Worm (Caenorhabditis elegans) whole organism, L3 larva: ENCODE results near the gene srh-87.

Experiments used
- R02D3.7 ChIP-seq: fragments of 150-350 bp; optimal IDR thresholded peaks from 2 replicates; lab custom pipeline; 2014; ENCODE audit warnings: missing biosample characterization, missing genetic modification characterization
- ZK546.5 ChIP-seq: sonication (generic microtip); optimal IDR thresholded peaks from 2 replicates; lab custom pipeline; 2017; ENCODE audit warnings: missing biosample characterization, missing genetic modification characterization
- aly-2 ChIP-seq: fragments of 150-350 bp; optimal IDR thresholded peaks from 2 replicates; lab custom pipeline; 2014; ENCODE audit warnings: missing biosample characterization, missing genetic modification characterization
- ama-1 ChIP-seq: fragments of 150-350 bp; optimal IDR thresholded peaks from 2 replicates; lab custom pipeline; 2018
- ceh-16 ChIP-seq: sonication (generic microtip); optimal IDR thresholded peaks from 2 replicates; lab custom pipeline; 2017; ENCODE audit warnings: missing biosample characterization, missing genetic modification characterization
- ceh-28 ChIP-seq: fragments of 150-350 bp; optimal IDR thresholded peaks from 2 replicates; lab custom pipeline; 2014; ENCODE audit warnings: missing biosample characterization, missing genetic modification reagents, missing genetic modification characterization
- ceh-82 ChIP-seq: fragments of 150-350 bp; optimal IDR thresholded peaks from 2 replicates; lab custom pipeline; 2014; ENCODE audit warnings: missing biosample characterization, missing genetic modification characterization
- ceh-9 ChIP-seq: sonication (generic microtip); optimal IDR thresholded peaks from 2 replicates; lab custom pipeline; 2018; ENCODE audit warnings: missing biosample characterization, missing genetic modification characterization
- egl-27 ChIP-seq: sonication (generic microtip); optimal IDR thresholded peaks from 4 replicates; lab custom pipeline; 2017; ENCODE audit warnings: missing biosample characterization, missing genetic modification reagents, missing genetic modification characterization
- egl-5 ChIP-seq: fragments of 150-350 bp; optimal IDR thresholded peaks from 2 replicates; lab custom pipeline; 2017; ENCODE audit warnings: missing biosample characterization, missing genetic modification reagents, missing genetic modification characterization, inconsistent platforms
- elt-1 ChIP-seq: fragments of 150-350 bp; optimal IDR thresholded peaks from 2 replicates; lab custom pipeline; 2014; ENCODE audit warnings: missing biosample characterization, missing genetic modification characterization
- elt-2 ChIP-seq: sonication (generic microtip); optimal IDR thresholded peaks from 2 replicates; lab custom pipeline; 2016; ENCODE audit warnings: missing genetic modification reagents, mild to moderate bottlenecking, missing genetic modification characterization, missing compliant biosample characterization
- elt-3 ChIP-seq, 3 experiments: fragments of 150-350 bp in 1 of 3; sonication (generic microtip) in 2 of 3; optimal IDR thresholded peaks; 2 replicates in 2 of 3; 4 replicates in 1 of 3; lab custom pipeline; 2014 to 2017; ENCODE audit warnings: missing biosample characterization in 3 of 3, missing genetic modification characterization in 3 of 3
- eor-1 ChIP-seq, 2 experiments: fragments of 150-350 bp; optimal IDR thresholded peaks; 2 replicates each; lab custom pipeline; 2014 to 2018; ENCODE audit warnings: missing biosample characterization in 2 of 2, missing genetic modification characterization in 2 of 2
- fkh-10 ChIP-seq: sonication (generic microtip); optimal IDR thresholded peaks from 2 replicates; lab custom pipeline; 2017; ENCODE audit warnings: missing biosample characterization, missing genetic modification reagents, missing genetic modification characterization
- hmg-11 ChIP-seq: sonication (generic microtip); optimal IDR thresholded peaks from 2 replicates; lab custom pipeline; 2016; ENCODE audit warnings: missing genetic modification characterization, missing compliant biosample characterization
- lin-15B ChIP-seq: fragments of 150-350 bp; optimal IDR thresholded peaks from 2 replicates; lab custom pipeline; 2014; ENCODE audit warnings: missing biosample characterization, missing genetic modification characterization
- mdl-1 ChIP-seq: fragments of 150-350 bp; optimal IDR thresholded peaks from 2 replicates; lab custom pipeline; 2014; ENCODE audit warnings: missing biosample characterization, missing genetic modification characterization
- mml-1 ChIP-seq: fragments of 150-350 bp; sonication (generic microtip); optimal IDR thresholded peaks from 3 replicates; lab custom pipeline; 2014; ENCODE audit warnings: missing biosample characterization, missing genetic modification characterization
- nfya-1 ChIP-seq: sonication (generic microtip); optimal IDR thresholded peaks from 2 replicates; lab custom pipeline; 2017; ENCODE audit warnings: missing genetic modification characterization, mild to moderate bottlenecking, missing compliant biosample characterization, antibody characterized with exemption, moderate library complexity; ENCODE audit not compliant: insufficient read depth
- nhr-12 ChIP-seq: fragments of 150-350 bp; optimal IDR thresholded peaks from 2 replicates; lab custom pipeline; 2014; ENCODE audit warnings: missing biosample characterization, missing genetic modification characterization
- nhr-23 ChIP-seq: fragments of 150-350 bp; optimal IDR thresholded peaks from 2 replicates; lab custom pipeline; 2014; ENCODE audit warnings: missing biosample characterization, missing genetic modification reagents, missing genetic modification characterization
- nhr-25 ChIP-seq: sonication (generic microtip); optimal IDR thresholded peaks from 2 replicates; lab custom pipeline; 2017; ENCODE audit warnings: missing biosample characterization, missing genetic modification characterization
- nhr-43 ChIP-seq: sonication (generic microtip); optimal IDR thresholded peaks from 2 replicates; lab custom pipeline; 2016; ENCODE audit warnings: mild to moderate bottlenecking, missing genetic modification characterization, missing compliant biosample characterization; ENCODE audit not compliant: poor library complexity, severe bottlenecking
- nhr-67 ChIP-seq: fragments of 150-350 bp; optimal IDR thresholded peaks from 2 replicates; lab custom pipeline; 2014; ENCODE audit warnings: missing biosample characterization, missing genetic modification characterization
- nhr-77 ChIP-seq: fragments of 150-350 bp; optimal IDR thresholded peaks from 2 replicates; lab custom pipeline; 2014; ENCODE audit warnings: missing biosample characterization, missing genetic modification characterization
- pqm-1 ChIP-seq: fragments of 150-350 bp; optimal IDR thresholded peaks from 2 replicates; lab custom pipeline; 2017; ENCODE audit warnings: missing biosample characterization, missing genetic modification characterization, inconsistent platforms
- sea-2 ChIP-seq: fragments of 150-350 bp; sonication (generic microtip); optimal IDR thresholded peaks from 4 replicates; lab custom pipeline; 2014; ENCODE audit warnings: missing biosample characterization, missing genetic modification reagents, missing genetic modification characterization
- skn-1 ChIP-seq: fragments of 150-350 bp; optimal IDR thresholded peaks from 2 replicates; lab custom pipeline; 2014; ENCODE audit warnings: missing biosample characterization, missing genetic modification characterization
- snpc-4 ChIP-seq: fragments of 150-350 bp; optimal IDR thresholded peaks from 2 replicates; lab custom pipeline; 2014; ENCODE audit warnings: missing biosample characterization, missing genetic modification characterization
- tbx-2 ChIP-seq: sonication (generic microtip); optimal IDR thresholded peaks from 2 replicates; lab custom pipeline; 2016; ENCODE audit warnings: mild to moderate bottlenecking, missing genetic modification characterization, missing compliant biosample characterization
- unc-62 ChIP-seq: fragments of 150-350 bp; sonication (generic microtip); optimal IDR thresholded peaks from 4 replicates; lab custom pipeline; 2014; ENCODE audit warnings: missing biosample characterization, missing genetic modification reagents, missing genetic modification characterization
- zag-1 ChIP-seq: fragments of 150-350 bp; optimal IDR thresholded peaks from 2 replicates; lab custom pipeline; 2014; ENCODE audit warnings: missing biosample characterization, missing genetic modification characterization
- ztf-11 ChIP-seq: fragments of 150-350 bp; optimal IDR thresholded peaks from 2 replicates; lab custom pipeline; 2014; ENCODE audit warnings: missing biosample characterization, missing genetic modification characterization

Gene srh-87

DNA sequence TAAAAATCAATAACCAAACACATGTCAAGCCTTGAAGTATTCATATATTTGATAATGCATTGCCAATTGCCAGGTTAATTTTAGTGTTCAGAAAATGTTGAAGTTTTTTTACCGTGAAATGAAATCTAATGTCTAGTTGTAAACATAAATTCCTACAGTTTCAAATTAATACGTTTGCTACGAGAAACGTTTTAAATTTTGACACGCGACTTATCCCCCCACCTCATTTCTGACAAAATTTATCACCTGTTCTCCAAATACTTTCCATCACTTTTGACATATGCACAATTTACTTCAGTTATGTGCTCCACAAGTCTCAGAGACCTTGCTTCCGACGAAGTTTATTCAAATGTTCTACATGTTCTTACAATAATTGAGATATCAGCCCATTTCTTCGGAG lies 31.6 kb downstream of the srh-87 start, which contains the start of gene srh-146:
Gene srh-146, plus strand, starts transcription at position 301 of the 400 bp plus-strand sequence.
- TF ChIP-seq nhr-23 (no peak), elt-3 (tag; optimal IDR thresholded peaks at IDR 0.05; lab: Kevin White, UChicago) (no peak), ceh-28 (no peak), skn-1 (tag; lab: Kevin White, UChicago) (no peak)
- TF ChIP-seq, all 47 proteins: peak for 0

DNA sequence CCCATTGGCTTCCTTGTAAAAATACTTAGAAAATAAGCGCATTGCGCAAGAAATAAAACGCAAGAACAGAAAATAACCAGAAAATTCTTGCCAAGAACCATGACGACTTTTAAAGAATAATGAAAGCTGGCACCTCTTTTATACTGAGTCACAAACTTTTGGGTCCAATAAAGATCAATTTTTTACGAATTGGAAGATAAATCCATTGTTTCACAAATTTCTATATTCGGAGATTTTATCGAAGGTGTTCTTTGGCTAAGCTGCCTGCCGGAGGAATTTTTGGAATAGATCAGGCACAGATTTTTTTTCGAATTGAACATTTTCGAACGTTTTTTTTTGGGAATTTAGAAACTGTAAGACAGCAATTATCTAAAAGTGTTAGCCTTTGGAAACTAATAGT lies 32.6 kb downstream of the srh-87 start, which contains the start of gene C31B8.9:
Gene C31B8.9, minus strand, starts transcription at position 101 of the 400 bp plus-strand sequence.
- TF ChIP-seq ama-1 (lab: Kevin White, UChicago) (no peak), nhr-77 (tag; lab: Kevin White, UChicago) (no peak), snpc-4 (tag; lab: Kevin White, UChicago) (no peak), ceh-82 (tag; lab: Kevin White, UChicago) (no peak), elt-2 (tag; lab: Kevin White, UChicago) (no peak), ceh-16 (no peak), mml-1 (tag; lab: Kevin White, UChicago) (no peak), pqm-1 (tag; lab: Kevin White, UChicago) (no peak), lin-15B (tag; lab: Kevin White, UChicago) (no peak), fkh-10 (GFP tag; lab: Kevin White, UChicago) (no peak), ceh-9 (tag; lab: Kevin White, UChicago) (no peak), egl-5 (tag; lab: Kevin White, UChicago) (no peak), egl-27 (no peak), nhr-25 (tag; lab: Kevin White, UChicago) (no peak), mdl-1 (tag; lab: Kevin White, UChicago) (no peak), ceh-28 (no peak), unc-62 (GFP tag; lab: Kevin White, UChicago) (no peak)
- TF ChIP-seq, all 47 proteins: peak for 0

ce11 chrV:2909525-2909924 lies 36.0 kb downstream of the srh-87 start, which contains the start of gene zmp-3:
Gene zmp-3, minus strand, starts transcription at chrV:2909625.
- TF ChIP-seq ceh-82 (tag; lab: Kevin White, UChicago) (no peak), nfya-1 (tag; lab: Kevin White, UChicago) (no peak), nhr-43 (no peak), elt-1 (tag; lab: Kevin White, UChicago) (no peak), nhr-67 (tag; lab: Kevin White, UChicago) (no peak), mdl-1 (tag; lab: Kevin White, UChicago) (no peak), ZK546.5 (no peak), aly-2 (tag; lab: Kevin White, UChicago) (no peak)
- TF ChIP-seq, all 47 proteins: peak for 0

DNA sequence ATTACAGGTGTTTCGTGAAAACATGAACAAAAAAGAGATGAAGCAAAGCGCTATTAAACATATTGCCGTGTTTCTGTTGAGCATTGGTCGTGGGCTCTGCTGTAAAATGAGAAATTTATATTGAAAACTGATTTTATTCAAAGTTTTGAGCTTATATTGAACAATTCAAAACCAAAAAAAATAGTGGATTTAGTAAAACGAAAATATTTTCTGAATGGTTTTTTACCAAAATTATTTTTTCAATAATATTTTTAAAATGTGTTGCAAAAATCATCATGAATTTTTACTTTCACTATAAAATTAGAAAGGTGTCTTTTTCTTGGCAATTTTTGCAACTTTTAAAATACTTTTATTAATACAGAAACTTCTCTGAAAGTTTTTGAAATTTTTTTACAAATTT lies 42.3 kb downstream of the srh-87 start, which contains the start of gene C31B8.7:
Gene C31B8.7, minus strand, starts transcription at position 101 of the 400 bp plus-strand sequence.
- TF ChIP-seq tbx-2 (tag; lab: Kevin White, UChicago) (no peak), lin-15B (tag; lab: Kevin White, UChicago) (no peak), ceh-82 (tag; lab: Kevin White, UChicago) (no peak), nhr-12 (no peak), unc-62 (GFP tag; lab: Kevin White, UChicago) (no peak), zag-1 (tag; lab: Kevin White, UChicago) (no peak), elt-1 (tag; lab: Kevin White, UChicago) (no peak), egl-5 (tag; lab: Kevin White, UChicago) (no peak), mml-1 (tag; lab: Kevin White, UChicago) (no peak)

DNA sequence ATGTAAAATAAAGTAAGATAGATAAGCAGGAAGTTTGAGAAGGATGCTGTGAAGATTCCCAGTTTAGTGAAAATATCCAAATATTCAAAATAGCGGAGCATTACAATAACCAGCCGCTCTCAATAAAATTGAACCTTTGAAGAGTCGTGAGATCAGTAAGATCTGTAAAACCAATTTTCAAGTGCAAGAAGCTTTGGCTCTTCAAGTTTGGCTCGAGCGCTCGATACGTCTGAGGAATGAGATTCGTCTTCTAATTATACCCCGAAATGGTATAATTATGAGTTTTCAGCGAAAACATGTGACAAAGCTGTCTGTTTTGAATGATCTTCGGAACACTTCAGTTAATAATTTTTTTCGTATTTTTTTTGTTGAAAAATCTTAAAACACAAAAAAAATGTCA lies 45.6 kb downstream of the srh-87 start, which contains the start of gene str-46:
Gene str-46, minus strand, starts transcription at position 101 of the 400 bp plus-strand sequence.
- no peak for TF ChIP-seq pqm-1 (tag; lab: Kevin White, UChicago)
- no peak for TF ChIP-seq ztf-11
- TF ChIP-seq egl-5 (tag; lab: Kevin White, UChicago), result no peak
- TF ChIP-seq eor-1 (tag; optimal IDR thresholded peaks at IDR 0.05; lab: Kevin White, UChicago), result no peak

- no peak for TF ChIP-seq eor-1 (tag; optimal IDR thresholded peaks at IDR 0.05; lab: Kevin White, UChicago)
- TF ChIP-seq ceh-16, result no peak
- no peak for TF ChIP-seq hmg-11 (tag; lab: Kevin White, UChicago)
- TF ChIP-seq mdl-1 (tag; lab: Kevin White, UChicago), result no peak
- TF ChIP-seq R02D3.7 (tag; lab: Kevin White, UChicago), result no peak
- no peak for TF ChIP-seq unc-62 (GFP tag; lab: Kevin White, UChicago)
- TF ChIP-seq sea-2, result no peak
- peak; percentile 51 for TF ChIP-seq elt-2 (tag; lab: Kevin White, UChicago)
- no peak for TF ChIP-seq snpc-4 (tag; lab: Kevin White, UChicago)
Measured at ce11 chrV:2896198-2896660, 49.3 kb downstream of the srh-87 start, which contains the start of gene pals-32. Gene pals-32, plus strand, starts transcription at chrV:2896610.
